Worm (Caenorhabditis elegans) whole organism, mixed stage, embryonic: ENCODE measurements around the gene pup-2.

Experiments used
- mep-1 ChIP-seq: fragments of 150-350 bp; optimal IDR thresholded peaks from 2 replicates; lab custom pipeline; 2017; ENCODE audit warnings: missing biosample characterization, missing genetic modification reagents, missing genetic modification characterization, inconsistent platforms
- unc-62 ChIP-seq: fragments of 150-350 bp; optimal IDR thresholded peaks from 2 replicates; lab custom pipeline; 2014; ENCODE audit warnings: missing biosample characterization, missing genetic modification reagents, missing genetic modification characterization
- ztf-11 ChIP-seq: fragments of 150-350 bp; optimal IDR thresholded peaks from 2 replicates; lab custom pipeline; 2014; ENCODE audit warnings: missing biosample characterization, missing genetic modification characterization

- TF ChIP-seq mep-1 (tag; lab: Kevin White, UChicago), result no peak
- no peak for TF ChIP-seq ztf-11 (tag; lab: Kevin White, UChicago)
- no peak for TF ChIP-seq unc-62 (GFP tag; lab: Kevin White, UChicago)
These were observed 20.5 kb upstream of the pup-2 start, which contains the start of gene T10F2.2 for ce11 chrIII:5165211-5165610.
